Fruit fly (Drosophila melanogaster) whole organism, embryonic: ENCODE data around the gene CG2641.

ENCODE experiments used
- CG10366 ChIP-seq: fragments of 200-800 bp; sonication (Bioruptor generic); IDR thresholded peaks from 2 replicates; pipeline ENCODE4 v1.3.6; 2022; ENCODE audit warnings: missing biosample characterization, missing genetic modification characterization
- CG11504 ChIP-seq: fragments of 200-800 bp; sonication (Bioruptor generic); optimal IDR thresholded peaks from 3 replicates; lab custom pipeline; 2019; ENCODE audit warnings: missing biosample characterization, mild to moderate bottlenecking, missing genetic modification characterization, moderate library complexity
- CG12299 ChIP-seq: fragments of 200-800 bp; sonication (Bioruptor generic); optimal IDR thresholded peaks from 2 replicates; lab custom pipeline; 2018; ENCODE audit warnings: missing biosample characterization, mild to moderate bottlenecking, missing genetic modification characterization
- CG1233 ChIP-seq: fragments of 200-800 bp; sonication (Bioruptor generic); optimal IDR thresholded peaks from 4 replicates; lab custom pipeline; 2018; ENCODE audit warnings: missing biosample characterization, mild to moderate bottlenecking, missing genetic modification characterization
- CG13287 ChIP-seq: fragments of 200-800 bp; sonication (Bioruptor generic); IDR thresholded peaks from 2 replicates; pipeline ENCODE4 v1.3.6; 2022; ENCODE audit warnings: missing biosample characterization, missing genetic modification characterization; ENCODE audit not compliant: partially characterized antibody
- CG14050 ChIP-seq: fragments of 200-800 bp; sonication (Bioruptor generic); IDR thresholded peaks from 3 replicates; pipeline ENCODE4 v1.3.6; 2022; ENCODE audit warnings: missing biosample characterization, missing genetic modification characterization
- CG14710 ChIP-seq: fragments of 200-800 bp; sonication (Bioruptor generic); optimal IDR thresholded peaks from 3 replicates; lab custom pipeline; 2019; ENCODE audit warnings: missing biosample characterization, mild to moderate bottlenecking, missing genetic modification characterization, moderate library complexity
- CG14965 ChIP-seq: fragments of 200-800 bp; sonication (Bioruptor generic); optimal IDR thresholded peaks from 2 replicates; lab custom pipeline; 2016; ENCODE audit warnings: missing biosample characterization, missing genetic modification characterization, borderline replicate concordance
- CG15011 ChIP-seq: fragments of 200-800 bp; sonication (Bioruptor generic); optimal IDR thresholded peaks from 3 replicates; lab custom pipeline; 2018; ENCODE audit warnings: missing biosample characterization, mild to moderate bottlenecking, missing genetic modification characterization
- CG1603 ChIP-seq: fragments of 200-800 bp; sonication (Bioruptor generic); optimal IDR thresholded peaks from 2 replicates; lab custom pipeline; 2019; ENCODE audit warnings: missing biosample characterization, mild to moderate bottlenecking, missing genetic modification characterization, moderate library complexity
- CG16863 ChIP-seq: fragments of 200-800 bp; sonication (Bioruptor generic); optimal IDR thresholded peaks from 3 replicates; lab custom pipeline; 2016; ENCODE audit warnings: missing biosample characterization, missing genetic modification characterization
- CG2129 ChIP-seq: fragments of 200-800 bp; sonication (Bioruptor generic); IDR thresholded peaks from 2 replicates; pipeline ENCODE4 v1.3.6; 2022; ENCODE audit warnings: missing biosample characterization, missing genetic modification characterization; ENCODE audit not compliant: partially characterized antibody
- CG2712 ChIP-seq: fragments of 200-800 bp; optimal IDR thresholded peaks from 3 replicates; lab custom pipeline; 2019; ENCODE audit warnings: missing biosample characterization, mild to moderate bottlenecking, missing genetic modification characterization, moderate library complexity
- CG31365 ChIP-seq: fragments of 200-800 bp; sonication (Bioruptor generic); optimal IDR thresholded peaks from 2 replicates; lab custom pipeline; 2018; ENCODE audit warnings: missing biosample characterization, mild to moderate bottlenecking, missing genetic modification characterization
- CG32532 ChIP-seq: fragments of 200-800 bp; sonication (Bioruptor generic); IDR thresholded peaks from 2 replicates; pipeline ENCODE4 v1.3.6; 2022; ENCODE audit warnings: missing biosample characterization, missing genetic modification characterization
- CG32772 ChIP-seq: fragments of 200-800 bp; sonication (Bioruptor generic); IDR thresholded peaks from 2 replicates; pipeline ENCODE4 v1.3.6; 2022; ENCODE audit warnings: missing biosample characterization, missing genetic modification characterization
- CG4360 ChIP-seq: fragments of 200-800 bp; sonication (Bioruptor generic); IDR thresholded peaks from 2 replicates; pipeline ENCODE4 v1.3.6; 2022; ENCODE audit warnings: missing biosample characterization, missing genetic modification characterization
- CG6254 ChIP-seq: fragments of 200-800 bp; sonication (Bioruptor generic); optimal IDR thresholded peaks from 3 replicates; lab custom pipeline; 2017; ENCODE audit warnings: mild to moderate bottlenecking, missing biosample characterization, missing genetic modification reagents, missing genetic modification characterization
- CG6654 ChIP-seq: fragments of 200-800 bp; sonication (Bioruptor generic); optimal IDR thresholded peaks from 2 replicates; lab custom pipeline; 2017; ENCODE audit warnings: missing biosample characterization, mild to moderate bottlenecking, missing genetic modification characterization
- CG6689 ChIP-seq: fragments of 200-800 bp; sonication (Bioruptor generic); IDR thresholded peaks from 2 replicates; pipeline ENCODE4 v1.3.6; 2022; ENCODE audit warnings: missing biosample characterization, missing genetic modification characterization
- CG6813 ChIP-seq: fragments of 200-800 bp; sonication (Bioruptor generic); optimal IDR thresholded peaks from 2 replicates; lab custom pipeline; 2017; ENCODE audit warnings: missing biosample characterization, missing genetic modification characterization, mild to moderate bottlenecking, moderate library complexity, missing genetic modification reagents
- CG7372 ChIP-seq: fragments of 200-800 bp; sonication (Bioruptor generic); IDR thresholded peaks from 2 replicates; pipeline ENCODE4 v1.3.6; 2022; ENCODE audit warnings: missing biosample characterization, missing genetic modification characterization
- Dad ChIP-seq: fragments of 200-800 bp; sonication (Bioruptor generic); optimal IDR thresholded peaks from 3 replicates; lab custom pipeline; 2016; ENCODE audit warnings: missing biosample characterization, missing genetic modification characterization
- HLH54F ChIP-seq: fragments of 200-800 bp; sonication (Bioruptor generic); optimal IDR thresholded peaks from 3 replicates; lab custom pipeline; 2016; ENCODE audit warnings: missing biosample characterization, missing genetic modification characterization
- HLHmδ ChIP-seq: fragments of 200-800 bp; sonication (Bioruptor generic); optimal IDR thresholded peaks from 2 replicates; lab custom pipeline; 2018; ENCODE audit warnings: missing biosample characterization, mild to moderate bottlenecking, missing genetic modification characterization, moderate library complexity
- Lim3 ChIP-seq: fragments of 200-800 bp; sonication (Bioruptor generic); IDR thresholded peaks from 2 replicates; pipeline ENCODE4 v1.3.6; 2022; ENCODE audit warnings: missing biosample characterization, missing genetic modification characterization
- MESR4 ChIP-seq: fragments of 200-800 bp; sonication (Bioruptor generic); optimal IDR thresholded peaks from 2 replicates; lab custom pipeline; 2018; ENCODE audit warnings: missing biosample characterization, mild to moderate bottlenecking, missing genetic modification characterization, moderate library complexity
- Mad ChIP-seq: fragments of 200-800 bp; sonication (Bioruptor generic); optimal IDR thresholded peaks from 2 replicates; lab custom pipeline; 2016; ENCODE audit warnings: missing biosample characterization, missing genetic modification characterization
- Nf-YB ChIP-seq: fragments of 200-800 bp; sonication (Bioruptor generic); optimal IDR thresholded peaks from 3 replicates; lab custom pipeline; 2019; ENCODE audit warnings: missing biosample characterization, mild to moderate bottlenecking, missing genetic modification characterization, moderate library complexity
- Rfx ChIP-seq: fragments of 200-800 bp; sonication (Bioruptor generic); IDR thresholded peaks from 2 replicates; pipeline ENCODE4 v1.3.6; 2022; ENCODE audit warnings: missing biosample characterization, missing genetic modification characterization
- Rx ChIP-seq: fragments of 200-800 bp; sonication (Bioruptor generic); IDR thresholded peaks from 2 replicates; pipeline ENCODE4 v1.3.6; 2022; ENCODE audit warnings: missing biosample characterization, missing genetic modification characterization
- Tbp ChIP-seq: fragments of >200 bp; optimal IDR thresholded peaks from 2 replicates; lab custom pipeline; 2018; ENCODE audit warnings: missing biosample characterization, missing genetic modification characterization
- Vsx1 ChIP-seq: fragments of 200-800 bp; sonication (Bioruptor generic); optimal IDR thresholded peaks from 2 replicates; lab custom pipeline; 2017; ENCODE audit warnings: missing biosample characterization, mild to moderate bottlenecking, missing genetic modification characterization, missing genetic modification reagents
- abd-A ChIP-seq: fragments of 200-800 bp; sonication (Bioruptor generic); optimal IDR thresholded peaks from 3 replicates; lab custom pipeline; 2019; ENCODE audit warnings: missing biosample characterization, mild to moderate bottlenecking, missing genetic modification characterization, moderate library complexity
- az2 ChIP-seq: fragments of 200-800 bp; sonication (Bioruptor generic); optimal IDR thresholded peaks from 3 replicates; lab custom pipeline; 2016; ENCODE audit warnings: missing biosample characterization, missing genetic modification characterization
- crc ChIP-seq: fragments of 200-800 bp; sonication (Bioruptor generic); optimal IDR thresholded peaks from 2 replicates; lab custom pipeline; 2016; ENCODE audit warnings: missing biosample characterization, missing genetic modification characterization
- gcm2 ChIP-seq: fragments of 200-800 bp; sonication (Bioruptor generic); optimal IDR thresholded peaks from 2 replicates; lab custom pipeline; 2016; ENCODE audit warnings: missing biosample characterization, missing genetic modification characterization
- hb ChIP-seq: fragments of 200-800 bp; sonication (Bioruptor generic); IDR thresholded peaks from 3 replicates; pipeline ENCODE4 v1.3.6; 2022; ENCODE audit warnings: missing biosample characterization, missing genetic modification characterization; ENCODE audit not compliant: partially characterized antibody
- her ChIP-seq: fragments of 200-800 bp; sonication (Bioruptor generic); optimal IDR thresholded peaks from 2 replicates; lab custom pipeline; 2016; ENCODE audit warnings: missing biosample characterization, missing genetic modification characterization
- ind ChIP-seq: fragments of 200-800 bp; sonication (Bioruptor generic); optimal IDR thresholded peaks from 3 replicates; lab custom pipeline; 2016; ENCODE audit warnings: missing biosample characterization, missing genetic modification characterization
- inv ChIP-seq: fragments of 200-800 bp; sonication (Bioruptor generic); IDR thresholded peaks from 2 replicates; pipeline ENCODE4 v1.3.6; 2022; ENCODE audit warnings: missing biosample characterization, missing genetic modification characterization; ENCODE audit not compliant: partially characterized antibody
- jing ChIP-seq: fragments of 200-800 bp; sonication (Bioruptor generic); optimal IDR thresholded peaks from 2 replicates; lab custom pipeline; 2018; ENCODE audit warnings: missing biosample characterization, mild to moderate bottlenecking, missing genetic modification characterization
- knrl ChIP-seq: fragments of 200-800 bp; sonication (Bioruptor generic); IDR thresholded peaks from 3 replicates; pipeline ENCODE4 v1.3.6; 2022; ENCODE audit warnings: missing biosample characterization, missing genetic modification characterization; ENCODE audit not compliant: partially characterized antibody
- lilli ChIP-seq: fragments of 200-800 bp; sonication (Bioruptor generic); optimal IDR thresholded peaks from 3 replicates; lab custom pipeline; 2016; ENCODE audit warnings: missing biosample characterization, missing genetic modification characterization
- lmd ChIP-seq: fragments of 200-800 bp; sonication (Bioruptor generic); IDR thresholded peaks from 2 replicates; pipeline ENCODE4 v1.3.6; 2022; ENCODE audit warnings: missing biosample characterization, missing genetic modification characterization
- p53 ChIP-seq: fragments of 200-800 bp; sonication (Bioruptor generic); optimal IDR thresholded peaks from 2 replicates; lab custom pipeline; 2016; ENCODE audit warnings: missing biosample characterization, missing genetic modification characterization
- pita ChIP-seq: fragments of 200-800 bp; sonication (Bioruptor generic); optimal IDR thresholded peaks from 2 replicates; lab custom pipeline; 2017; ENCODE audit warnings: missing biosample characterization, mild to moderate bottlenecking, missing genetic modification characterization
- sens-2 ChIP-seq: fragments of 200-800 bp; sonication (Bioruptor generic); IDR thresholded peaks from 2 replicates; pipeline ENCODE4 v1.3.6; 2022; ENCODE audit warnings: missing biosample characterization, missing genetic modification characterization

The CG2641 gene

DNA sequence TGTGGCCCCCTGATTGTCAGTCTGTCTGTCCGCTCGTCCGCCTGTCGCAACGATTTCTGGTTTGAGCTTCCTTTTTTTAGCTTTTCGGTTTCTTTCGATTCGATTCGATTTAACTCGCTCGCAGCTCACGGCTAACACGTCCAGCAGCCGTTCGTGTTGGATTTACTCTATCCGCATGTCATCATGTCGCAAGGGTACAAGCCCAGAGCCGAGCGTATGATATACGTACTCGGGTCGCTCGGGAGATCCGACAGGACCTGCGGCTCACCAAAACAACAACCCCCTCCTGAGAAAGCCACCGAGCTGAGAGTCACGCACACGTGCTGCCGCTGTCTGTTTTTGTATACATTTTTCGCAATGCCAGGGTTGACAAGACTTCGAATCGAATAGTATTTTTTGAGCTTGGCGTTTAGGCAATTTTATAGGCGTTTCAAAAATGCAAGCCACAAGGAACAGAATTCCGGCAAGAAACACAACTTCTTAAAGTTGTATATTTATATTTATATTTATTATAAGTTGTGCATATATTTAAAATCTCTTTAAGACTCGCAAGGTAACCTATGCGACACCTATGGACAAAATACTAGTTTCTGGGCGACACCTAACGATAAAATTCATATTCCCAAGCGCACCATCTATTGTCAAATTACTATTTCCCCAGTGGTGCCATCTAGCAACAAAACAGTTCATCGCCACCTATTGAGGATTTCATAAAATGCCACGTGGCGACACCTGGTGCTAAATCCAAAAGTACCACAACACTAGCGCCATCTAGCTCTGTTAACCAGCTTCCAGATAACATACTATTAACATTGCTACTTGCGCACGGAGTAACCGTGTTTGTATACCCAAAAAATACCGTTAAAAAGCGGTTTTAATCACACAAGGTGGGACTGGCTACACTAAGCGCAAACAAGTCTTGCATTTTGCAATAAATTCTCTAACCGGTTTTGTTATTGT lies 16.1 kb downstream of the CG2641 start, which contains the start of the genes CG2993 and sgll (continued):
- TF ChIP-seq CG12299 (tag; lab: Kevin White, UChicago) = no peak
- TF ChIP-seq Nf-YB = no peak
- TF ChIP-seq HLH54F = peak; percentile 91
- TF ChIP-seq CG13287 (GFP tag; lab: Robert Waterston, UW) = peak; percentile 48
- peak; percentile 99 for TF ChIP-seq CG32532
- peak; percentile 77 for TF ChIP-seq Dad (GFP tag; lab: Kevin White, UChicago)
- TF ChIP-seq lilli = peak; percentile 93
- peak; percentile 79 for TF ChIP-seq CG14050 (GFP tag; lab: Robert Waterston, UW)
- peak; percentile 84 for TF ChIP-seq HLHmδ (GFP tag; lab: Kevin White, UChicago)
- TF ChIP-seq CG14965 (GFP tag; lab: Kevin White, UChicago) = peak; percentile 87
- no peak for TF ChIP-seq Tbp (GFP tag; lab: Kevin White, UChicago)
- TF ChIP-seq Lim3 (GFP tag; lab: Robert Waterston, UW) = peak; percentile 69
- TF ChIP-seq knrl (GFP tag; lab: Robert Waterston, UW) = peak; percentile 46; the same call in 1 of the 3 replicates
- TF ChIP-seq CG16863 (GFP tag; lab: Kevin White, UChicago) = peak; percentile 95
- TF ChIP-seq CG1233 (GFP tag; lab: Kevin White, UChicago) = peak; percentile 90
- no peak for TF ChIP-seq CG14710 (tag; lab: Kevin White, UChicago)
- TF ChIP-seq sens-2 (GFP tag; lab: Robert Waterston, UW) = peak; percentile 85
- peak; percentile 88 for TF ChIP-seq CG2712
- TF ChIP-seq inv (GFP tag; lab: Robert Waterston, UW) = no peak; the same call in 1 of the 2 replicates
- peak; percentile 69 for TF ChIP-seq pita
- TF ChIP-seq Rx (GFP tag; lab: Robert Waterston, UW) = peak; percentile 93
- peak; percentile 96 for TF ChIP-seq lmd
- peak; percentile 98 for TF ChIP-seq Rfx (GFP tag; lab: Robert Waterston, UW)
- TF ChIP-seq p53 (GFP tag; lab: Kevin White, UChicago) = peak; percentile 92
- peak; percentile 69 for TF ChIP-seq crc (GFP tag; lab: Kevin White, UChicago)
- peak; percentile 77 for TF ChIP-seq CG6654 (GFP tag; lab: Kevin White, UChicago)
- TF ChIP-seq CG15011 (GFP tag; lab: Kevin White, UChicago) = peak; percentile 61
- no peak for TF ChIP-seq Vsx1 (GFP tag; lab: Kevin White, UChicago)
- TF ChIP-seq her (GFP tag; lab: Kevin White, UChicago) = peak; percentile 91
- TF ChIP-seq az2 (GFP tag; lab: Kevin White, UChicago) = peak; percentile 97
- no peak for TF ChIP-seq abd-A (tag; lab: Kevin White, UChicago)
- peak; percentile 6 for TF ChIP-seq CG6254 (GFP tag; lab: Kevin White, UChicago)
- peak; percentile 95 for TF ChIP-seq CG32772
- peak; percentile 90 for TF ChIP-seq CG10366
- no peak for TF ChIP-seq CG2129
- TF ChIP-seq CG1603 (tag; lab: Kevin White, UChicago) = peak; percentile 95
- TF ChIP-seq CG6813 (GFP tag; lab: Kevin White, UChicago) = peak; percentile 46
- peak; percentile 85 for TF ChIP-seq jing (GFP tag; lab: Kevin White, UChicago)
- peak; percentile 35 for TF ChIP-seq MESR4
- no peak for TF ChIP-seq hb (GFP tag; lab: Robert Waterston, UW)
- peak; percentile 75 for TF ChIP-seq CG31365 (tag; lab: Kevin White, UChicago)
- TF ChIP-seq CG11504 = peak; percentile 87
- peak; percentile 79 for TF ChIP-seq Mad (GFP tag; lab: Kevin White, UChicago)
- TF ChIP-seq CG7372 (GFP tag; lab: Robert Waterston, UW) = peak; percentile 83
- no peak; the same call in 1 of the 2 replicates for TF ChIP-seq CG4360 (GFP tag; lab: Robert Waterston, UW)
- TF ChIP-seq ind = peak; percentile 95
- TF ChIP-seq CG6689 = peak; percentile 71; the same call in 1 of the 2 replicates
- TF ChIP-seq gcm2 = peak; percentile 69
